Fruit fly (Drosophila melanogaster) whole organism, embryonic: Measurements from ENCODE around the gene CG32333.

Experiments
- CG8359 ChIP-seq: fragments of 200-800 bp; sonication (Bioruptor generic); optimal IDR thresholded peaks from 2 replicates; lab custom pipeline; 2017; ENCODE audit warnings: missing biosample characterization, mild to moderate bottlenecking, missing genetic modification characterization, borderline replicate concordance
- shn ChIP-seq: fragments of 200-800 bp; sonication (Bioruptor generic); optimal IDR thresholded peaks from 3 replicates; lab custom pipeline; 2016; ENCODE audit warnings: missing biosample characterization, missing genetic modification characterization

- TF ChIP-seq shn: no peak
- TF ChIP-seq CG8359 (GFP tag; lab: Kevin White, UChicago): no peak
Measured at dm6 chr3L:1298509-1298908, 22.8 kb downstream of the CG32333 start, which contains the start of gene scf.
